Worm (Caenorhabditis elegans) whole organism, dauer: ENCODE measurements around the gene F14H3.15.
"Not testable (repeated sequence)": the region's sequence is repeated elsewhere in the genome, so short reads cannot be mapped to it uniquely, and the experiment has no call there.

Source experiments
- unc-62 ChIP-seq: sonication (generic microtip); optimal IDR thresholded peaks from 2 replicates; lab custom pipeline; 2017; ENCODE audit warnings: missing biosample characterization, missing genetic modification reagents, missing genetic modification characterization

Gene F14H3.15

DNA sequence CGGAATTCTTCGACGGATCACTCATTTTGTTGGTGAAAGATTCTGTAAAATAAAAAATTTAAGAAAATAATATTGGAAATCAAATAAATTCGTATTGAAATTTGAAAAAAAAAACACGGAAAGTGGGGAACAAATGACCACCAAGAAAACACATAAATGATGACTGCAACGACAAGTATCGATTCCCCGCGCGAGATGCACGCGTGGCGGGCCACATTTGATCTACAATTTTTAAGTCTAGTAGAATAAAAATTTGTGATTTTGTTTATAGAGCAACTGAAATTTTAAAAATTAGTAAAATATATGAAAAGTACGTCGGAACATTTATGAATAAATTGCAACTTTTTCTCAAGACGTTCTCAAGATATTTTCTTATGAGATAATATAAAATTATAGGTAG lies 5.0 kb downstream of the F14H3.15 start, which contains the start of gene F14H3.4:
Gene F14H3.4, minus strand, starts transcription at position 42 of the 400 bp plus-strand sequence.
- TF ChIP-seq unc-62 (GFP tag; lab: Kevin White, UChicago): no peak

- TF ChIP-seq unc-62 (GFP tag; lab: Kevin White, UChicago): no peak
Observed at ce11 chrV:16053373-16053772, 6.7 kb downstream of the F14H3.15 start, which contains the start of gene F14H3.3. Gene F14H3.3 (minus strand): TSS chrV:16053473.

- no peak for TF ChIP-seq unc-62 (GFP tag; lab: Kevin White, UChicago)
Observed at ce11 chrV:16049177-16049576, 10.9 kb downstream of the F14H3.15 start, which contains the start of gene best-12. Gene best-12 (plus strand): TSS chrV:16049477.

DNA sequence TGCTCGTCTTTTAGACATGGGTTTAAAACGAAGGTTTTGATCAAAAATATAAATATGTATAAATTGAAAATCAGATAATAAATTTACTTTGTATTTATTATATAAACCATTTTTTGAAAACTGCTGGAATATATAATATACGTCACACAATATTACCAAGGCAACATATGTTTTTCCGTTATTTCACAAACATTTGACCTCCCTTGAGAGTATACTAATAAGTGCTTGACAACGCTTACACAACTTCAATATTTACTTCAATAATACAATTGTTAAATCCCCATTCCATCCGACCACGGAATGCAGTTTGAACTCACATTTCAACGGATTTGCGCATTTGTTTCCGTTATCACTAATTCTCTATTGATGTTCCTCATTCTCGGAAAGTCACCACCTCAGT lies 12.5 kb downstream of the F14H3.15 start, which contains the start of gene str-198:
Gene str-198, plus strand, starts transcription at position 301 of the 400 bp plus-strand sequence.
- TF ChIP-seq unc-62 (GFP tag; lab: Kevin White, UChicago): no peak

- no peak for TF ChIP-seq unc-62 (GFP tag; lab: Kevin White, UChicago)
Observed at ce11 chrV:16047052-16047451, 13.0 kb downstream of the F14H3.15 start.

- TF ChIP-seq unc-62 (GFP tag; lab: Kevin White, UChicago): no peak
Observed at ce11 chrV:16046573-16046972, 13.5 kb downstream of the F14H3.15 start, which contains the start of gene ZK285.2. Gene ZK285.2 (plus strand): TSS chrV:16046873.

- no peak for TF ChIP-seq unc-62 (GFP tag; lab: Kevin White, UChicago)
Observed at ce11 chrV:16045837-16046236, 14.2 kb downstream of the F14H3.15 start, which contains the start of gene T10C6.15. Gene T10C6.15 (minus strand): TSS chrV:16045940.

ce11 chrV:16043686-16044085 lies 16.3 kb downstream of the F14H3.15 start:
- no peak for TF ChIP-seq unc-62 (GFP tag; lab: Kevin White, UChicago)

DNA sequence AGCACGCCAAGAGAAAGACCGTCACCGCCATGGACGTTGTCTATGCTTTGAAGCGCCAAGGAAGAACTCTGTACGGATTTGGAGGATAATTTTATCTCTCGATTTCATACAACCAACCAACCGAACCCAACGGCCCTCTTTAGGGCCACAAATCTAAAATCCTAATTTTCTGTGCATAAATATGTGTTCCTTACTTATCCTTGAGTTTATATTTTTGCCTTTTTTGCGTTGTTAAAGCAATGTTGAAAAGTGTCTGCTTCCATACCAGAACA lies 17.4 kb downstream of the F14H3.15 start:
- no peak for TF ChIP-seq unc-62 (GFP tag; lab: Kevin White, UChicago)

- not testable (repeated sequence) for TF ChIP-seq unc-62 (GFP tag; lab: Kevin White, UChicago)
Observed at ce11 chrV:16041925-16042742, 17.9 kb downstream of the F14H3.15 start, which contains the start of the genes his-2 and his-1. Gene his-2 (minus strand): TSS chrV:16042283. Gene his-1 (plus strand): TSS chrV:16042520.

DNA sequence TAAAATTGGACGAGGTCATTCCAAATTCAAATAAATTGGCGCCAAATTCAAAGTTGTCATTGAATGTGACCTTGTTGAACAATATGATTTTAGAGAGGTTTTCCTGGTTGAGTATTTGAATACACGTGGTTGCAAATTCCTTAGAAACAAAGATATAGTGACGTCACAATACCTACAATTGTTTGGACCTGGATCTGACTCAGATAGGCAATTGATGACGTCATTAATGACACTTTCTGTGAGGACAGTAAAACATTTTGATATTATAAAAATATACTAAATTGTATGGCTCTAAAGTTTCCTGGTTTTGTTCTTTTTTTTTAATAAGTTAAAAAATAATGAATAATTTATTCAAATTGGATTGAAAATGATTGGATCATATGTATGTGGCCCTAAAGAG lies 18.6 kb downstream of the F14H3.15 start:
- TF ChIP-seq unc-62 (GFP tag; lab: Kevin White, UChicago): no peak

DNA sequence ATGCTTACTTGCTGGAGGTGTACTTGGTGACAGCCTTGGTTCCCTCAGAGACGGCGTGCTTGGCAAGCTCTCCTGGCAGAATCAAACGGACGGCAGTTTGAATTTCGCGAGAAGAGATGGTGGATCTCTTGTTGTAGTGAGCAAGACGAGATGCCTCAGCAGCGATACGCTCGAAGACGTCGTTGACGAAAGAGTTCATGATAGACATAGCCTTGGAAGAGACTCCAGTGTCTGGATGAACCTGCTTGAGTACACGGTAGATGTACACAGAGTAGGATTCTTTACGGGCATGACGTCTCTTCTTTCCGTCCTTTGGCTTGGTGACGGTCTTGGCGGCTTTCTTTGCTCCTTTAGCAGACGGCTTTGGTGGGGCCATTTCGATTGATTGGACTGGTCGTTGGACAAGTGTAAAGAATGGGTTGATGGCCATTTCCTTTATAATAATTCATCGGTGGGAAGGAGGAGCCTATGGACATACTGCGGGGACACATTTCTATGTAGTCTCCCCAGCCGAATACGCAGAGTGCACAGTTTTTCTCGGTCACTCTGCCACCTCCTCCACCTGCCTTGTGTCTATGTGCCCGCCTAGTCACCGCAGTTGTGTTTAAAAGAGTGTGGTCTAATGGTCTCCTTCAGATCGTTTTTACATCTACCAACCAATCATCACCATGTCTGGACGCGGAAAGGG lies 19.8 kb downstream of the F14H3.15 start, which contains the start of the genes his-4 and his-3:
Gene his-4, minus strand, starts transcription at position 376 of the 688 bp plus-strand sequence.
Gene his-3, plus strand, starts transcription at position 669 of the 688 bp plus-strand sequence.
- not testable (repeated sequence) for TF ChIP-seq unc-62 (GFP tag; lab: Kevin White, UChicago)

DNA sequence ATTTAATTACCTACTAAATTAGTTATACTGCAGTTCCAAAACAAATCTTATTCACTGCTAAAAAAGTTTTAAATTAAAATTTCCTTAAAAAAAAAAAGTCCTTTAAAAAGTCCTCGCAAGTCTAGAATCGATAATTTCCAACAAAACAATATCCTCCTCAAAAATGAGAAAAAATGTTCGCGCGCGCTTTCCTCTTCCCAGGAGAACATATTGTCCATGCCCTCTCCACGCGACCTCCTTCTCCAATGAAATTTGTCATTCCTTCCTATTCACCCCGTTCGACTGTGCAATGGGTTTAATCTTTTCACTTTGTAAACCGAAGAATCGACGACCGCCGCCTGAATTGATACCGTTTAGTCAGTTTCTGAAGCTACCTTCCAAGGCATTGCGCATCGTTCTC lies 23.9 kb downstream of the F14H3.15 start, which contains the start of gene T10C6.10:
Gene T10C6.10, plus strand, starts transcription at position 248 of the 400 bp plus-strand sequence.
- TF ChIP-seq unc-62 (GFP tag; lab: Kevin White, UChicago): no peak

DNA sequence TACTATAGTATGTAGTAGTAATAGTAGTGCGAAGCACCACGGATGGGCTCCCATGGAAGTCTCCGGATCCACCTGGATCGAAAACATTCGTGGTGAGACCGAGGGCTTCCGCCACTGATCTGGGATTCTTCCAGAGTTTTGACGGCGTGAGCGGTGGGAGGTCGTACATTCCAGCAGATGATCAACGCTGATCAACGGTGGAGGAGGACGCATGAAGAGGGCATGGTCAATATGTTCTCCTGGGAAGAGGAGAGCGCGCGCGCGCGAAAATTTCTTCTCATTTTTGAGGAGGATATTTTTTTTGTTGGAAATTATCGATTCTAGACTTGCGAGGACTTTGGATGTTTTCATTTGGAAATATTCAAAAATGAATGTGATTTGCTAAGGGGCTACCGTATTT lies 26.5 kb downstream of the F14H3.15 start:
- TF ChIP-seq unc-62 (GFP tag; lab: Kevin White, UChicago): no peak

ce11 chrV:16032761-16033160 lies 27.3 kb downstream of the F14H3.15 start, which contains the start of gene T10C6.16:
Gene T10C6.16 (minus strand): TSS chrV:16033005.
- TF ChIP-seq unc-62 (GFP tag; lab: Kevin White, UChicago): no peak

DNA sequence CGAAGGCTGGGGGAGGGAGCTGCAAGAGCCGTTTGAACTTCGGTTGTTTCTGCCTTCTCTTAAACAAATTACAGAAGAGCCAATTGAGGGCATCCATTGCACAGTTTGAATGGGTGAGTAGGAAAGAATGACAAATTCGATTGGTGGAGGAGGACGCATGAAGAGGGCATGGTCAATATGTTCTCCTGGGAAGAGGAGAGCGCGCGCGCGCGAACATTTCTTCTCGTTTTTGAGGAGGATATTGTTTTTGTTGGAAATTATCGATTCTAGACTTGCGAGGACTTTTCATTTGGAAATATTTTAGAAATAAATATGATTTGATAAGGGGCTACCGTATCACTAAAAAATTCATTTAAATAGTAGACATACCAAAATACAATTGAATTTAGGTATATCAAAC lies 28.5 kb downstream of the F14H3.15 start, which contains the start of gene T10C6.7:
Gene T10C6.7, minus strand, starts transcription at position 143 of the 400 bp plus-strand sequence.
- TF ChIP-seq unc-62 (GFP tag; lab: Kevin White, UChicago): no peak
